Worm (Caenorhabditis elegans) whole organism, L1 larva: ENCODE results near the gene folt-1.

Experiments used
- blmp-1 ChIP-seq: fragments of 150-350 bp; optimal IDR thresholded peaks from 2 replicates; lab custom pipeline; 2014; ENCODE audit warnings: missing biosample characterization, missing genetic modification characterization
- elt-3 ChIP-seq, 6 experiments: fragments of 150-350 bp in 1 of 6; sonication (generic microtip); optimal IDR thresholded peaks; 2 replicates each; lab custom pipeline; 2017 to 2018; ENCODE audit warnings: missing biosample characterization in 6 of 6, missing genetic modification characterization in 6 of 6, inconsistent platforms in 1 of 6
- ets-5 ChIP-seq: fragments of 200-800 bp; sonication (Bioruptor generic); IDR thresholded peaks from 2 replicates; pipeline ENCODE4 v1.3.6; 2022; ENCODE audit warnings: missing genetic modification characterization, missing compliant biosample characterization
- mep-1 ChIP-seq: fragments of 150-350 bp; optimal IDR thresholded peaks from 2 replicates; lab custom pipeline; 2014; ENCODE audit warnings: missing biosample characterization, missing genetic modification characterization
- nhr-11 ChIP-seq: fragments of 150-350 bp; optimal IDR thresholded peaks from 2 replicates; lab custom pipeline; 2014; ENCODE audit warnings: missing biosample characterization, missing genetic modification characterization
- nhr-237 ChIP-seq: fragments of 150-350 bp; optimal IDR thresholded peaks from 2 replicates; lab custom pipeline; 2014; ENCODE audit warnings: missing biosample characterization, missing genetic modification characterization
- nhr-28 ChIP-seq: fragments of 150-350 bp; optimal IDR thresholded peaks from 2 replicates; lab custom pipeline; 2014; ENCODE audit warnings: missing biosample characterization, missing genetic modification characterization
- tlp-1 ChIP-seq: fragments of 150-350 bp; optimal IDR thresholded peaks from 2 replicates; lab custom pipeline; 2014; ENCODE audit warnings: missing biosample characterization, missing genetic modification characterization
- zag-1 ChIP-seq: fragments of 150-350 bp; optimal IDR thresholded peaks from 2 replicates; lab custom pipeline; 2014; ENCODE audit warnings: missing biosample characterization, missing genetic modification characterization
- ztf-4 ChIP-seq: fragments of 150-350 bp; optimal IDR thresholded peaks from 2 replicates; lab custom pipeline; 2014; ENCODE audit warnings: missing biosample characterization, missing genetic modification characterization

DNA sequence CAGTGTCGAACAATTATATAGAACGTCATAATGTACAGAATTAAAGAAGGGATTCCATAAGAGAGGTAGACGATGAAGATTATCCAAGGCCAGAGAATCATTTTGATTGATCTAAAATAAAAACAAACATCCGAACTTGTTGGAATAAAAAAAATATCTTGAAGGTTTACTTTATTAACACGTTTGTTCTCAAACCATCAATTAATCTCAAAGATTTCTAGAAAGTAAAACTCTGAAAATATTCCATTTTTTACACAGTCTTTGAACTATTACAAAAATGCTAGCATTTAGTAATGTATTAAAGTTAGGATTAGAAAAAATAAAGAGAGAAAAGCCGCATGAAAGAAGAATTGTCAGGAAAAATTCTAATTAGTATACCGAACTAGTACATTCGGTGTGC, 23.2 kb downstream of the folt-1 start, which contains the start of gene srg-40:
- TF ChIP-seq elt-3 (tag; optimal IDR thresholded peaks at IDR 0.05; lab: Kevin White, UChicago), result no peak
- TF ChIP-seq zag-1 (tag; lab: Kevin White, UChicago), result no peak
- no peak for TF ChIP-seq ets-5
- TF ChIP-seq nhr-28 (tag; lab: Kevin White, UChicago), result no peak
- TF ChIP-seq ztf-4 (tag; lab: Kevin White, UChicago), result no peak
- TF ChIP-seq nhr-237 (tag; lab: Kevin White, UChicago), result no peak
- TF ChIP-seq blmp-1 (tag; lab: Kevin White, UChicago), result no peak
- TF ChIP-seq mep-1, result no peak
- TF ChIP-seq tlp-1 (tag; lab: Kevin White, UChicago), result no peak
- TF ChIP-seq nhr-11, result no peak
